Worm (Caenorhabditis elegans): ENCODE data around the gene ZK688.9.

DNA sequence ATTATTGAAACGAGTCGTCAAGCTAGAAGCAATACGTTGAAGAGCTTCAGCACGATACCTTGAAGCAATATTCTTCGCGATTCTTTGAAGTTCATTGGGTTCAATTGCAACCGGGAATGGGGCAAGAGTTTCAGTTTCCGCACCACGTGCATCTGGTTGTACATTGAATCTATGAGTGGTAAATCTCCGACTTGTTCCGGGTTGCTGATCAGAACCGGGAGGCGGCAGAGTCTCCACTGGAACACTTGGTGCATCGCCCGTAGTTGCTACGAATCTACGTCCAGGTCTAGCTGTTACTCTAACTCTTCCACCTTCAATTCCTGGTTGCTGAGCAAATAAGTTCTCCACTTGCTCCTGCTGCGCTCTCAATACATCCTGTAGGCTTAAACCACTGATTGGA, 6.2 kb upstream of the ZK688.9 start:
- TF ChIP-seq unc-86 (tag; optimal IDR thresholded peaks at IDR 0.05), result no peak
- no peak for TF ChIP-seq pha-4 (tag; optimal IDR thresholded peaks at IDR 0.05)
- no peak for TF ChIP-seq unc-55 (GFP tag; optimal IDR thresholded peaks at IDR 0.05)

Measured in whole organism, late embryonic.